Worm (Caenorhabditis elegans) whole organism, early embryonic: ENCODE data around the gene C15B12.3.

Experiments
- B0310.2 ChIP-seq: sonication (generic microtip); optimal IDR thresholded peaks from 2 replicates; lab custom pipeline; 2016; ENCODE audit warnings: mild to moderate bottlenecking, missing genetic modification characterization, missing compliant biosample characterization
- aly-1 ChIP-seq: sonication (generic microtip); optimal IDR thresholded peaks from 2 replicates; lab custom pipeline; 2016; ENCODE audit warnings: missing genetic modification characterization, missing compliant biosample characterization
- ama-1 ChIP-seq: fragments of 150-350 bp; optimal IDR thresholded peaks from 2 replicates; lab custom pipeline; 2014
- flt-1 ChIP-seq: fragments of 200-800 bp; sonication (Bioruptor generic); IDR thresholded peaks from 2 replicates; pipeline ENCODE4 v1.3.6; 2022; ENCODE audit warnings: missing genetic modification characterization, missing compliant biosample characterization
- hnd-1 ChIP-seq: sonication (generic microtip); optimal IDR thresholded peaks from 2 replicates; lab custom pipeline; 2016; ENCODE audit warnings: missing genetic modification characterization, missing compliant biosample characterization
- pes-1 ChIP-seq: fragments of 200-800 bp; sonication (Bioruptor generic); IDR thresholded peaks from 2 replicates; pipeline ENCODE4 v1.3.6; 2022; ENCODE audit warnings: missing genetic modification reagents, missing genetic modification characterization, missing compliant biosample characterization
- tbx-37 ChIP-seq: fragments of 200-800 bp; sonication (Bioruptor generic); conservative IDR thresholded peaks from 2 replicates; pipeline ENCODE4 v1.3.6; 2022; ENCODE audit warnings: missing genetic modification reagents, missing genetic modification characterization, missing compliant biosample characterization

ce11 chrX:6450839-6451491, 16.4 kb downstream of the C15B12.3 start, which contains the start of the genes grl-6 and K10C2.6:
- no peak for TF ChIP-seq tbx-37 (GFP tag; lab: Robert Waterston, UW)
- TF ChIP-seq aly-1 (tag; lab: Kevin White, UChicago): no peak
- TF ChIP-seq ama-1 (lab: Kevin White, UChicago): no peak
- no peak for TF ChIP-seq flt-1
- no peak for TF ChIP-seq pes-1
- TF ChIP-seq hnd-1 (tag; lab: Kevin White, UChicago): no peak
- TF ChIP-seq B0310.2: no peak
